Fruit fly (Drosophila melanogaster) whole organism, embryonic: ENCODE data around the gene dib.

Source experiments
- Abd-B ChIP-seq: fragments of 200-800 bp; sonication (Bioruptor generic); optimal IDR thresholded peaks from 2 replicates; lab custom pipeline; 2018; ENCODE audit warnings: missing biosample characterization, mild to moderate bottlenecking, missing genetic modification characterization, moderate library complexity
- CG11504 ChIP-seq: fragments of 200-800 bp; sonication (Bioruptor generic); optimal IDR thresholded peaks from 3 replicates; lab custom pipeline; 2019; ENCODE audit warnings: missing biosample characterization, mild to moderate bottlenecking, missing genetic modification characterization, moderate library complexity
- CG11723 ChIP-seq: fragments of 200-800 bp; sonication (Bioruptor generic); optimal IDR thresholded peaks from 2 replicates; lab custom pipeline; 2017; ENCODE audit warnings: missing biosample characterization, mild to moderate bottlenecking, missing genetic modification characterization
- CG14050 ChIP-seq: fragments of 200-800 bp; sonication (Bioruptor generic); IDR thresholded peaks from 3 replicates; pipeline ENCODE4 v1.3.6; 2022; ENCODE audit warnings: missing biosample characterization, missing genetic modification characterization
- CG14710 ChIP-seq: fragments of 200-800 bp; sonication (Bioruptor generic); optimal IDR thresholded peaks from 3 replicates; lab custom pipeline; 2019; ENCODE audit warnings: missing biosample characterization, mild to moderate bottlenecking, missing genetic modification characterization, moderate library complexity
- CG14965 ChIP-seq: fragments of 200-800 bp; sonication (Bioruptor generic); optimal IDR thresholded peaks from 2 replicates; lab custom pipeline; 2016; ENCODE audit warnings: missing biosample characterization, missing genetic modification characterization, borderline replicate concordance
- CG15479 ChIP-seq: fragments of 200-800 bp; sonication (Bioruptor generic); optimal IDR thresholded peaks from 3 replicates; lab custom pipeline; 2019; ENCODE audit warnings: missing biosample characterization, mild to moderate bottlenecking, missing genetic modification characterization, moderate library complexity
- CG17186 ChIP-seq: fragments of 200-800 bp; sonication (Bioruptor generic); optimal IDR thresholded peaks from 3 replicates; lab custom pipeline; 2017; ENCODE audit warnings: missing biosample characterization, missing genetic modification reagents, missing genetic modification characterization
- CG17361 ChIP-seq: fragments of 200-800 bp; sonication (Bioruptor generic); IDR thresholded peaks from 3 replicates; pipeline ENCODE4 v1.3.6; 2022; ENCODE audit warnings: missing biosample characterization, missing genetic modification characterization
- CG2199 ChIP-seq: fragments of 200-800 bp; sonication (Bioruptor generic); IDR thresholded peaks from 3 replicates; pipeline ENCODE4 v1.3.6; 2022; ENCODE audit warnings: missing biosample characterization, missing genetic modification characterization
- CG31388 ChIP-seq: fragments of 200-800 bp; sonication (Bioruptor generic); optimal IDR thresholded peaks from 2 replicates; lab custom pipeline; 2016; ENCODE audit warnings: missing biosample characterization, missing genetic modification characterization
- CG32532 ChIP-seq: fragments of 200-800 bp; sonication (Bioruptor generic); IDR thresholded peaks from 2 replicates; pipeline ENCODE4 v1.3.6; 2022; ENCODE audit warnings: missing biosample characterization, missing genetic modification characterization
- CG33213 ChIP-seq: fragments of 200-800 bp; sonication (Bioruptor generic); optimal IDR thresholded peaks from 3 replicates; lab custom pipeline; 2016; ENCODE audit warnings: missing biosample characterization, missing genetic modification characterization
- CG3847 ChIP-seq: fragments of 200-800 bp; sonication (Bioruptor generic); IDR thresholded peaks from 2 replicates; pipeline ENCODE4 v1.3.6; 2022; ENCODE audit warnings: missing biosample characterization, missing genetic modification characterization
- CG4820 ChIP-seq: fragments of 200-800 bp; sonication (Bioruptor generic); optimal IDR thresholded peaks from 3 replicates; lab custom pipeline; 2016; ENCODE audit warnings: missing biosample characterization, missing genetic modification characterization
- CG6272 ChIP-seq: fragments of 200-800 bp; sonication (Bioruptor generic); IDR thresholded peaks from 2 replicates; pipeline ENCODE4 v1.3.6; 2022; ENCODE audit warnings: missing biosample characterization, missing genetic modification characterization
- CG7928 ChIP-seq: fragments of 200-800 bp; sonication (Bioruptor generic); optimal IDR thresholded peaks from 2 replicates; lab custom pipeline; 2017; ENCODE audit warnings: missing biosample characterization, mild to moderate bottlenecking, missing genetic modification characterization
- CG9215 ChIP-seq: fragments of 200-800 bp; sonication (Bioruptor generic); IDR thresholded peaks from 2 replicates; pipeline ENCODE4 v1.3.6; 2022; ENCODE audit warnings: missing biosample characterization, missing genetic modification characterization
- D ChIP-seq, 2 experiments: fragments of 200-800 bp in 1 of 2; fragments of >200 bp in 1 of 2; sonication (Bioruptor generic) in 1 of 2; optimal IDR thresholded peaks; 2 replicates in 1 of 2; 3 replicates in 1 of 2; lab custom pipeline; 2017; ENCODE audit warnings: mild to moderate bottlenecking in 1 of 2, missing biosample characterization in 1 of 2, missing genetic modification characterization in 1 of 2, missing genetic modification reagents in 1 of 2
- Dp ChIP-seq: fragments of 200-800 bp; sonication (Bioruptor generic); optimal IDR thresholded peaks from 2 replicates; lab custom pipeline; 2018; ENCODE audit warnings: missing biosample characterization, mild to moderate bottlenecking, missing genetic modification characterization, moderate library complexity
- E2f2 ChIP-seq: fragments of 200-800 bp; sonication (Bioruptor generic); IDR thresholded peaks from 2 replicates; pipeline ENCODE4 v1.3.6; 2022; ENCODE audit warnings: missing biosample characterization, missing genetic modification characterization
- Elba2 ChIP-seq: fragments of 200-800 bp; sonication (Bioruptor generic); optimal IDR thresholded peaks from 3 replicates; lab custom pipeline; 2016; ENCODE audit warnings: missing biosample characterization, missing genetic modification characterization
- Kr ChIP-seq: fragments of 200-800 bp; sonication (Bioruptor generic); optimal IDR thresholded peaks from 2 replicates; lab custom pipeline; 2017; ENCODE audit warnings: missing biosample characterization, mild to moderate bottlenecking, missing genetic modification characterization
- Lim3 ChIP-seq: fragments of 200-800 bp; sonication (Bioruptor generic); IDR thresholded peaks from 2 replicates; pipeline ENCODE4 v1.3.6; 2022; ENCODE audit warnings: missing biosample characterization, missing genetic modification characterization
- Lpt ChIP-seq: fragments of >200 bp; optimal IDR thresholded peaks from 2 replicates; lab custom pipeline; 2018; ENCODE audit warnings: missing biosample characterization, missing genetic modification characterization
- Neu2 ChIP-seq: fragments of 200-800 bp; sonication (Bioruptor generic); optimal IDR thresholded peaks from 3 replicates; lab custom pipeline; 2016; ENCODE audit warnings: missing biosample characterization, missing genetic modification characterization, borderline replicate concordance
- Nf-YB ChIP-seq: fragments of 200-800 bp; sonication (Bioruptor generic); optimal IDR thresholded peaks from 3 replicates; lab custom pipeline; 2019; ENCODE audit warnings: missing biosample characterization, mild to moderate bottlenecking, missing genetic modification characterization, moderate library complexity
- al ChIP-seq: fragments of 200-800 bp; sonication (Bioruptor generic); IDR thresholded peaks from 2 replicates; pipeline ENCODE4 v1.3.6; 2022; ENCODE audit warnings: missing biosample characterization, missing genetic modification characterization
- amos ChIP-seq: fragments of 200-800 bp; sonication (Bioruptor generic); IDR thresholded peaks from 2 replicates; pipeline ENCODE4 v1.3.6; 2022; ENCODE audit warnings: missing biosample characterization, missing genetic modification characterization; ENCODE audit not compliant: partially characterized antibody
- aop ChIP-seq: fragments of 200-800 bp; sonication (Bioruptor generic); IDR thresholded peaks from 2 replicates; pipeline ENCODE4 v1.3.6; 2022; ENCODE audit warnings: missing biosample characterization, missing genetic modification characterization
- bab2 ChIP-seq: fragments of 200-800 bp; sonication (Bioruptor generic); optimal IDR thresholded peaks from 2 replicates; lab custom pipeline; 2016; ENCODE audit warnings: missing biosample characterization, missing genetic modification characterization
- bbx ChIP-seq: fragments of 200-800 bp; sonication (Bioruptor generic); IDR thresholded peaks from 2 replicates; pipeline ENCODE4 v1.3.6; 2022; ENCODE audit warnings: missing biosample characterization, missing genetic modification characterization; ENCODE audit not compliant: partially characterized antibody
- bigmax ChIP-seq: fragments of 200-800 bp; sonication (Bioruptor generic); optimal IDR thresholded peaks from 2 replicates; lab custom pipeline; 2018; ENCODE audit warnings: missing biosample characterization, mild to moderate bottlenecking, missing genetic modification characterization
- ci ChIP-seq: fragments of 200-800 bp; sonication (Bioruptor generic); IDR thresholded peaks from 3 replicates; pipeline ENCODE4 v1.3.6; 2022; ENCODE audit warnings: missing biosample characterization, missing genetic modification characterization
- corto ChIP-seq: fragments of 200-800 bp; sonication (Bioruptor generic); optimal IDR thresholded peaks from 2 replicates; lab custom pipeline; 2016; ENCODE audit warnings: missing biosample characterization, mild to moderate bottlenecking, missing genetic modification characterization, moderate library complexity
- dimm ChIP-seq: fragments of 200-800 bp; sonication (Bioruptor generic); IDR thresholded peaks from 2 replicates; pipeline ENCODE4 v1.3.6; 2022; ENCODE audit warnings: missing biosample characterization, missing genetic modification characterization
- en ChIP-seq: fragments of 200-800 bp; sonication (Bioruptor generic); optimal IDR thresholded peaks from 2 replicates; lab custom pipeline; 2016; ENCODE audit warnings: missing biosample characterization, missing genetic modification characterization
- esg ChIP-seq: fragments of 200-800 bp; sonication (Bioruptor generic); conservative IDR thresholded peaks from 2 replicates; pipeline ENCODE4 v1.3.6; 2022; ENCODE audit warnings: missing biosample characterization, missing genetic modification characterization
- gce ChIP-seq: fragments of 200-800 bp; sonication (Bioruptor generic); IDR thresholded peaks from 3 replicates; pipeline ENCODE4 v1.3.6; 2022; ENCODE audit warnings: missing biosample characterization, missing genetic modification characterization
- gsb-n ChIP-seq: fragments of 200-800 bp; sonication (Bioruptor generic); optimal IDR thresholded peaks from 3 replicates; lab custom pipeline; 2018; ENCODE audit warnings: missing biosample characterization, mild to moderate bottlenecking, missing genetic modification characterization
- hbn ChIP-seq: fragments of 200-800 bp; sonication (Bioruptor generic); IDR thresholded peaks from 2 replicates; pipeline ENCODE4 v1.3.6; 2022; ENCODE audit warnings: missing biosample characterization, missing genetic modification characterization; ENCODE audit not compliant: partially characterized antibody
- nerfin-1 ChIP-seq: fragments of 200-800 bp; sonication (Bioruptor generic); optimal IDR thresholded peaks from 3 replicates; lab custom pipeline; 2019; ENCODE audit warnings: missing biosample characterization, mild to moderate bottlenecking, missing genetic modification characterization, moderate library complexity
- org-1 ChIP-seq: fragments of 200-800 bp; sonication (Bioruptor generic); optimal IDR thresholded peaks from 2 replicates; lab custom pipeline; 2017; ENCODE audit warnings: missing biosample characterization, missing genetic modification characterization
- pzg ChIP-seq: fragments of 200-800 bp; sonication (Bioruptor generic); optimal IDR thresholded peaks from 3 replicates; lab custom pipeline; 2018; ENCODE audit warnings: missing biosample characterization, mild to moderate bottlenecking, missing genetic modification characterization, moderate library complexity
- scrt ChIP-seq: fragments of 200-800 bp; sonication (Bioruptor generic); optimal IDR thresholded peaks from 2 replicates; lab custom pipeline; 2018; ENCODE audit warnings: missing biosample characterization, mild to moderate bottlenecking, missing genetic modification characterization, moderate library complexity
- slp2 ChIP-seq: fragments of 200-800 bp; sonication (Bioruptor generic); optimal IDR thresholded peaks from 2 replicates; lab custom pipeline; 2016; ENCODE audit warnings: missing biosample characterization, missing genetic modification characterization
- ssp ChIP-seq: fragments of 200-800 bp; sonication (Bioruptor generic); IDR thresholded peaks from 2 replicates; pipeline ENCODE4 v1.3.6; 2022; ENCODE audit warnings: missing biosample characterization, missing genetic modification characterization
- trh ChIP-seq: fragments of 200-800 bp; sonication (Bioruptor generic); optimal IDR thresholded peaks from 2 replicates; lab custom pipeline; 2016; ENCODE audit warnings: missing biosample characterization, missing genetic modification characterization
- wdn ChIP-seq: fragments of 200-800 bp; sonication (Bioruptor generic); IDR thresholded peaks from 2 replicates; pipeline ENCODE4 v1.3.6; 2022; ENCODE audit warnings: missing biosample characterization, missing genetic modification characterization
- wor ChIP-seq: fragments of 200-800 bp; sonication (Bioruptor generic); IDR thresholded peaks from 2 replicates; pipeline ENCODE4 v1.3.6; 2022; ENCODE audit warnings: missing biosample characterization, missing genetic modification characterization

The dib gene

dm6 chr3L:4108072-4108843 is 46.2 kb downstream of the dib start, which contains the start of gene Ack (continued):
- no peak for TF ChIP-seq esg (GFP tag; lab: Robert Waterston, UW)
- peak; percentile 43 for TF ChIP-seq CG17186 (GFP tag; lab: Kevin White, UChicago)
- TF ChIP-seq CG14710 (tag; lab: Kevin White, UChicago): peak; percentile 80
- TF ChIP-seq Lim3 (GFP tag; lab: Robert Waterston, UW): no peak
- no peak for TF ChIP-seq trh
- 0 out of 3 replicates have a peak, but pooled peaks have one; percentile 23 for TF ChIP-seq ci (GFP tag; lab: Robert Waterston, UW)
- no peak for TF ChIP-seq org-1 (GFP tag; lab: Kevin White, UChicago)
- TF ChIP-seq ssp (GFP tag; lab: Robert Waterston, UW): no peak
- TF ChIP-seq Nf-YB (GFP tag; lab: Kevin White, UChicago): peak; percentile 0
- peak; percentile 64 for TF ChIP-seq pzg
- no peak for TF ChIP-seq slp2 (GFP tag; lab: Kevin White, UChicago)
- no peak for TF ChIP-seq CG14965
- no peak for TF ChIP-seq scrt (GFP tag; lab: Kevin White, UChicago)
- TF ChIP-seq CG9215 (GFP tag; lab: Robert Waterston, UW): no peak
- TF ChIP-seq CG32532 (GFP tag; lab: Robert Waterston, UW): no peak
- TF ChIP-seq D (optimal IDR thresholded peaks at IDR 0.05; lab: Kevin White, UChicago): peak; percentile 58
- TF ChIP-seq D (GFP tag; optimal IDR thresholded peaks at IDR 0.05; lab: Kevin White, UChicago): no peak
- no peak for TF ChIP-seq wor (GFP tag; lab: Robert Waterston, UW)
- no peak for TF ChIP-seq CG7928
- no peak for TF ChIP-seq al
- TF ChIP-seq CG15479 (GFP tag; lab: Kevin White, UChicago): peak; percentile 91
- no peak for TF ChIP-seq aop (GFP tag; lab: Robert Waterston, UW)
- no peak for TF ChIP-seq CG17361 (GFP tag; lab: Robert Waterston, UW)
- TF ChIP-seq Kr (GFP tag; lab: Kevin White, UChicago): no peak
- TF ChIP-seq amos (GFP tag; lab: Robert Waterston, UW): peak; percentile 94
- TF ChIP-seq hbn (GFP tag; lab: Robert Waterston, UW): peak; percentile 86
- no peak for TF ChIP-seq gsb-n
- TF ChIP-seq CG6272 (GFP tag; lab: Robert Waterston, UW): no peak
- TF ChIP-seq CG14050: no peak
- no peak for TF ChIP-seq Abd-B (GFP tag; lab: Kevin White, UChicago)
- TF ChIP-seq CG2199: no peak
- TF ChIP-seq CG33213 (GFP tag; lab: Kevin White, UChicago): no peak
- no peak for TF ChIP-seq gce (GFP tag; lab: Robert Waterston, UW)
- no peak for TF ChIP-seq wdn
- no peak for TF ChIP-seq CG11504 (tag; lab: Kevin White, UChicago)
- TF ChIP-seq CG4820 (GFP tag; lab: Kevin White, UChicago): no peak
- TF ChIP-seq CG11723 (GFP tag; lab: Kevin White, UChicago): no peak
- no peak for TF ChIP-seq CG31388
- no peak for TF ChIP-seq Lpt (GFP tag; lab: Kevin White, UChicago)
- peak; percentile 52 for TF ChIP-seq E2f2 (GFP tag; lab: Robert Waterston, UW)
- TF ChIP-seq CG3847 (GFP tag; lab: Robert Waterston, UW): no peak
- no peak for TF ChIP-seq bab2 (GFP tag; lab: Kevin White, UChicago)
- TF ChIP-seq nerfin-1 (tag; lab: Kevin White, UChicago): peak; percentile 58
- no peak for TF ChIP-seq Neu2 (GFP tag; lab: Kevin White, UChicago)
- peak; percentile 58 for TF ChIP-seq Dp
- TF ChIP-seq bbx: peak; percentile 87
- TF ChIP-seq Elba2 (GFP tag; lab: Kevin White, UChicago): no peak
- TF ChIP-seq en (GFP tag; lab: Kevin White, UChicago): no peak
- TF ChIP-seq bigmax: no peak
- TF ChIP-seq corto (GFP tag; lab: Kevin White, UChicago): no peak
- TF ChIP-seq dimm (GFP tag; lab: Robert Waterston, UW): no peak
